Worm (Caenorhabditis elegans) whole organism, early embryonic: ENCODE data around the gene sea-2.

ENCODE experiments used
- ama-1 ChIP-seq: fragments of 150-350 bp; optimal IDR thresholded peaks from 2 replicates; lab custom pipeline; 2014
- flt-1 ChIP-seq: fragments of 200-800 bp; sonication (Bioruptor generic); IDR thresholded peaks from 2 replicates; pipeline ENCODE4 v1.3.6; 2022; ENCODE audit warnings: missing genetic modification characterization, missing compliant biosample characterization
- pes-1 ChIP-seq: fragments of 200-800 bp; sonication (Bioruptor generic); IDR thresholded peaks from 2 replicates; pipeline ENCODE4 v1.3.6; 2022; ENCODE audit warnings: missing genetic modification reagents, missing genetic modification characterization, missing compliant biosample characterization
- sea-1 ChIP-seq: fragments of 200-800 bp; sonication (Bioruptor generic); conservative IDR thresholded peaks from 2 replicates; pipeline ENCODE4 v1.3.6; 2022; ENCODE audit warnings: missing genetic modification characterization, missing compliant biosample characterization
- tra-4 ChIP-seq: sonication (generic microtip); optimal IDR thresholded peaks from 2 replicates; lab custom pipeline; 2017; ENCODE audit warnings: missing genetic modification characterization, missing compliant biosample characterization

- TF ChIP-seq flt-1 (GFP tag; lab: Robert Waterston, UW): no peak
- no peak for TF ChIP-seq sea-1 (GFP tag; lab: Robert Waterston, UW)
- no peak for TF ChIP-seq ama-1
- no peak for TF ChIP-seq tra-4
- no peak for TF ChIP-seq pes-1 (GFP tag; lab: Robert Waterston, UW)
Measured at ce11 chrII:3935098-3935497, 15.1 kb upstream of the sea-2 start.
